Worm (Caenorhabditis elegans): Measurements from ENCODE around the gene T20D4.12.

The T20D4.12 gene

ce11 chrV:3426076-3426475 is 29.2 kb downstream of the T20D4.12 start, which contains the start of gene srab-22:
Gene srab-22 (plus strand): TSS chrV:3426376.
- TF ChIP-seq F57A8.1 (GFP tag; optimal IDR thresholded peaks at IDR 0.05) = no peak
- no peak for TF ChIP-seq egrh-3 (GFP tag; IDR thresholded peaks at IDR 0.05)
- TF ChIP-seq somi-1 (GFP tag; optimal IDR thresholded peaks at IDR 0.05) = no peak
- TF ChIP-seq nfya-1 (tag; optimal IDR thresholded peaks at IDR 0.05; ENCODE audit: borderline replicate concordance, insufficient read depth) = no peak
- TF ChIP-seq F52B5.7 (tag; optimal IDR thresholded peaks at IDR 0.05) = no peak
- no peak for TF ChIP-seq rpc-1 (optimal IDR thresholded peaks at IDR 0.05)
- TF ChIP-seq rpc-1 (tag; optimal IDR thresholded peaks at IDR 0.05) = no peak
- no peak for TF ChIP-seq zfh-2 (GFP tag; conservative IDR thresholded peaks at IDR 0.05)
- TF ChIP-seq lsy-27 (tag; optimal IDR thresholded peaks at IDR 0.05; ENCODE audit: borderline replicate concordance, insufficient read depth) = no peak
- TF ChIP-seq tbp1 (GFP tag; optimal IDR thresholded peaks at IDR 0.05) = no peak
- no peak for TF ChIP-seq F23B12.7 (tag; optimal IDR thresholded peaks at IDR 0.05; ENCODE audit: insufficient read depth)

- TF ChIP-seq ZK185.1 (tag; optimal IDR thresholded peaks at IDR 0.05; ENCODE audit: poor library complexity, severe bottlenecking) = no peak
Observed at ce11 chrV:3428697-3429096, 31.8 kb downstream of the T20D4.12 start, which contains the start of gene srab-20. Gene srab-20 (plus strand): TSS chrV:3428997.

DNA sequence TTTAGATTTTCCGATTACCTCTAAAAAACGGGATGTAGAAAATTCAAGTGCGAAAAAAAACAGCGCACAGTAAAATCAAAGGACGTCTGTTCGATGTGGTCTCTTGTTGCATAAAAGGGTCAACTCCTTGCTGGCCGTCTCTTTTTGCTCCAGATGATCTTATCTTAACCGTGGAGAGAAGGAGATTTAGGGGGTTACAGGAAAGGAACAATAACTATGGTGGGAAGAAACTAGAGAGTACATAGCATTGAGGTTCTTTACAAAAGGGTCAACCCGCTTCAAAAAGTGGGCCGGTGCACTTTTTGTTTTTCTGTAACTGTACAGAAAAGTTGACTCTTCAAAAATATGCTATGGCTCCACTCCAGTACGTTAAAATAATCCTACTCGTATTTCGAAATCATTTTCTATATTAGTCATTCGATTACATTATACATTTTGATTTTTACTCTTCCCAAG is 34.7 kb downstream of the T20D4.12 start, which contains the start of the genes T20D4.19 and srj-9:
Gene T20D4.19 (minus strand): TSS at position 101 of the 456 bp plus-strand sequence.
Gene srj-9 (plus strand): TSS at position 406 of the 456 bp plus-strand sequence.
- TF ChIP-seq madf-3 (GFP tag; IDR thresholded peaks at IDR 0.05) = 0 out of 2 replicates have a peak, but pooled peaks have one; percentile 51
- no peak for TF ChIP-seq pbrm-1 (GFP tag; IDR thresholded peaks at IDR 0.05)

- TF ChIP-seq akir-1 (GFP tag; optimal IDR thresholded peaks at IDR 0.05) (no peak), rpc-1 (optimal IDR thresholded peaks at IDR 0.05) (no peak), rpc-1 (tag; optimal IDR thresholded peaks at IDR 0.05) (no peak), ceh-91 (GFP tag; IDR thresholded peaks at IDR 0.05) (no peak), him-1 (tag; optimal IDR thresholded peaks at IDR 0.05) (no peak)
Observed at ce11 chrV:3442609-3443008, 45.7 kb downstream of the T20D4.12 start.

ce11 chrV:3444777-3445089 is 47.9 kb downstream of the T20D4.12 start, which contains the start of gene cfz-2:
Gene cfz-2 (minus strand): TSS chrV:3444877.
- TF ChIP-seq him-1 (tag; optimal IDR thresholded peaks at IDR 0.05) (no peak), hmg-20 (GFP tag; IDR thresholded peaks at IDR 0.05) (no peak), F23B12.7 (tag; optimal IDR thresholded peaks at IDR 0.05; ENCODE audit: insufficient read depth) (no peak), dpl-1 (GFP tag; optimal IDR thresholded peaks at IDR 0.05) (no peak), ztf-18 (tag; optimal IDR thresholded peaks at IDR 0.05) (no peak), somi-1 (GFP tag; optimal IDR thresholded peaks at IDR 0.05) (no peak), B0336.3 (GFP tag; IDR thresholded peaks at IDR 0.05) (no peak), snpc-1.3 (tag; optimal IDR thresholded peaks at IDR 0.05; ENCODE audit: insufficient read depth) (no peak), F57C9.4 (tag; optimal IDR thresholded peaks at IDR 0.05) (no peak), F37B4.10 (GFP tag; IDR thresholded peaks at IDR 0.05) (no peak), lir-1 (GFP tag; conservative IDR thresholded peaks at IDR 0.05) (no peak), let-526 (GFP tag; IDR thresholded peaks at IDR 0.05) (no peak), aptf-2 (GFP tag; conservative IDR thresholded peaks at IDR 0.05) (no peak), ceh-91 (GFP tag; IDR thresholded peaks at IDR 0.05) (no peak), D2030.7 (GFP tag; IDR thresholded peaks at IDR 0.05) (no peak)
